Fruit fly (Drosophila melanogaster) whole organism, embryonic: ENCODE data around the gene CG7806.
A peak's percentile ranks its signal among the peaks of the same experiment; 100 is the strongest.

Experiments
- Ada2b ChIP-seq: fragments of 200-800 bp; sonication (Bioruptor generic); IDR thresholded peaks from 2 replicates; pipeline ENCODE4 v1.3.6; 2022; ENCODE audit warnings: missing biosample characterization, missing genetic modification characterization
- Awh ChIP-seq: fragments of 200-800 bp; sonication (Bioruptor generic); IDR thresholded peaks from 2 replicates; pipeline ENCODE4, ENCODE4 v1.3.6; 2022; ENCODE audit warnings: missing biosample characterization, missing genetic modification characterization
- CG10366 ChIP-seq: fragments of 200-800 bp; sonication (Bioruptor generic); IDR thresholded peaks from 2 replicates; pipeline ENCODE4 v1.3.6; 2022; ENCODE audit warnings: missing biosample characterization, missing genetic modification characterization
- CG10431 ChIP-seq: fragments of 200-800 bp; sonication (Bioruptor generic); optimal IDR thresholded peaks from 3 replicates; lab custom pipeline; 2018; ENCODE audit warnings: missing biosample characterization, mild to moderate bottlenecking, missing genetic modification characterization
- CG10565 ChIP-seq: fragments of 200-800 bp; sonication (Bioruptor generic); optimal IDR thresholded peaks from 3 replicates; lab custom pipeline; 2016; ENCODE audit warnings: missing biosample characterization, mild to moderate bottlenecking, missing genetic modification characterization
- CG10654 ChIP-seq: fragments of 200-800 bp; sonication (Bioruptor generic); optimal IDR thresholded peaks from 2 replicates; lab custom pipeline; 2016; ENCODE audit warnings: missing biosample characterization, missing genetic modification characterization
- CG11723 ChIP-seq: fragments of 200-800 bp; sonication (Bioruptor generic); optimal IDR thresholded peaks from 2 replicates; lab custom pipeline; 2017; ENCODE audit warnings: missing biosample characterization, mild to moderate bottlenecking, missing genetic modification characterization
- CG12219 ChIP-seq: fragments of 200-800 bp; sonication (Bioruptor generic); optimal IDR thresholded peaks from 3 replicates; lab custom pipeline; 2018; ENCODE audit warnings: missing biosample characterization, mild to moderate bottlenecking, missing genetic modification characterization
- CG13424 ChIP-seq: fragments of 200-800 bp; sonication (Bioruptor generic); optimal IDR thresholded peaks from 2 replicates; lab custom pipeline; 2019; ENCODE audit warnings: missing biosample characterization, mild to moderate bottlenecking, missing genetic modification characterization, moderate library complexity
- CG13775 ChIP-seq: fragments of 200-800 bp; sonication (Bioruptor generic); optimal IDR thresholded peaks from 3 replicates; lab custom pipeline; 2017; ENCODE audit warnings: missing biosample characterization, mild to moderate bottlenecking, missing genetic modification characterization
- CG15514 ChIP-seq: fragments of 200-800 bp; sonication (Bioruptor generic); optimal IDR thresholded peaks from 3 replicates; lab custom pipeline; 2017; ENCODE audit warnings: missing biosample characterization, missing genetic modification characterization, mild to moderate bottlenecking, moderate library complexity, missing genetic modification reagents
- CG15601 ChIP-seq: fragments of 200-800 bp; sonication (Bioruptor generic); optimal IDR thresholded peaks from 3 replicates; lab custom pipeline; 2019; ENCODE audit warnings: missing biosample characterization, mild to moderate bottlenecking, missing genetic modification characterization, moderate library complexity
- CG16815 ChIP-seq: fragments of 200-800 bp; sonication (Bioruptor generic); optimal IDR thresholded peaks from 3 replicates; lab custom pipeline; 2017; ENCODE audit warnings: missing biosample characterization, mild to moderate bottlenecking, missing genetic modification characterization
- CG17829 ChIP-seq: fragments of 200-800 bp; optimal IDR thresholded peaks from 2 replicates; lab custom pipeline; 2019; ENCODE audit warnings: missing biosample characterization, mild to moderate bottlenecking, missing genetic modification characterization, moderate library complexity
- CG1792 ChIP-seq: fragments of 200-800 bp; sonication (Bioruptor generic); optimal IDR thresholded peaks from 2 replicates; lab custom pipeline; 2016; ENCODE audit warnings: missing biosample characterization, missing genetic modification characterization
- CG18619 ChIP-seq: fragments of 200-800 bp; sonication (Bioruptor generic); optimal IDR thresholded peaks from 3 replicates; lab custom pipeline; 2017; ENCODE audit warnings: missing biosample characterization, mild to moderate bottlenecking, missing genetic modification characterization
- CG30020 ChIP-seq: fragments of 200-800 bp; optimal IDR thresholded peaks from 2 replicates; lab custom pipeline; 2019; ENCODE audit warnings: missing biosample characterization, mild to moderate bottlenecking, missing genetic modification characterization, moderate library complexity
- CG30403 ChIP-seq: fragments of 200-800 bp; sonication (Bioruptor generic); optimal IDR thresholded peaks from 3 replicates; lab custom pipeline; 2016; ENCODE audit warnings: missing biosample characterization, missing genetic modification characterization
- CG3726 ChIP-seq: fragments of 200-800 bp; sonication (Bioruptor generic); IDR thresholded peaks from 3 replicates; pipeline ENCODE4, ENCODE4 v1.3.6; 2022; ENCODE audit warnings: missing biosample characterization, missing genetic modification characterization
- CG4617 ChIP-seq: fragments of 200-800 bp; sonication (Bioruptor generic); optimal IDR thresholded peaks from 3 replicates; lab custom pipeline; 2016; ENCODE audit warnings: missing biosample characterization, missing genetic modification characterization, borderline replicate concordance
- CoRest ChIP-seq: fragments of 200-800 bp; sonication (Bioruptor generic); optimal IDR thresholded peaks from 3 replicates; lab custom pipeline; 2018; ENCODE audit warnings: missing biosample characterization, mild to moderate bottlenecking, missing genetic modification characterization, moderate library complexity
- ERR ChIP-seq: fragments of 200-800 bp; sonication (Bioruptor generic); optimal IDR thresholded peaks from 2 replicates; lab custom pipeline; 2016; ENCODE audit warnings: missing biosample characterization, missing genetic modification characterization
- HmgD ChIP-seq: fragments of 200-800 bp; sonication (Bioruptor generic); optimal IDR thresholded peaks from 3 replicates; lab custom pipeline; 2016; ENCODE audit warnings: missing biosample characterization, missing genetic modification characterization
- Hmx ChIP-seq: fragments of 200-800 bp; sonication (Bioruptor generic); optimal IDR thresholded peaks from 2 replicates; lab custom pipeline; 2016; ENCODE audit warnings: missing biosample characterization, missing genetic modification characterization
- Hr51 ChIP-seq, 2 experiments: fragments of 200-800 bp; sonication (Bioruptor generic); optimal IDR thresholded peaks; 2 replicates in 1 of 2; 3 replicates in 1 of 2; lab custom pipeline; 2016 to 2018; ENCODE audit warnings: missing biosample characterization in 2 of 2, missing genetic modification characterization in 2 of 2, mild to moderate bottlenecking in 1 of 2, moderate library complexity in 1 of 2
- MESR4 ChIP-seq: fragments of 200-800 bp; sonication (Bioruptor generic); optimal IDR thresholded peaks from 2 replicates; lab custom pipeline; 2018; ENCODE audit warnings: missing biosample characterization, mild to moderate bottlenecking, missing genetic modification characterization, moderate library complexity
- Mad ChIP-seq: fragments of 200-800 bp; sonication (Bioruptor generic); optimal IDR thresholded peaks from 2 replicates; lab custom pipeline; 2016; ENCODE audit warnings: missing biosample characterization, missing genetic modification characterization
- NC2β ChIP-seq: fragments of 200-800 bp; sonication (Bioruptor generic); optimal IDR thresholded peaks from 2 replicates; lab custom pipeline; 2016; ENCODE audit warnings: missing biosample characterization, missing genetic modification characterization
- Sox100B ChIP-seq: fragments of 200-800 bp; sonication (Bioruptor generic); optimal IDR thresholded peaks from 3 replicates; lab custom pipeline; 2018; ENCODE audit warnings: missing biosample characterization, mild to moderate bottlenecking, missing genetic modification characterization
- Sry-β ChIP-seq: fragments of 200-800 bp; sonication (Bioruptor generic); optimal IDR thresholded peaks from 2 replicates; lab custom pipeline; 2018; ENCODE audit warnings: missing biosample characterization, mild to moderate bottlenecking, missing genetic modification characterization, moderate library complexity
- Stat92E ChIP-seq, 3 experiments: fragments of >200 bp in 2 of 3; fragments of 200-800 bp in 1 of 3; sonication (Bioruptor generic) in 1 of 3; optimal IDR thresholded peaks; 2 replicates each; lab custom pipeline; 2017 to 2019; ENCODE audit warnings: missing biosample characterization in 3 of 3, missing genetic modification characterization in 3 of 3, mild to moderate bottlenecking in 1 of 3, moderate library complexity in 1 of 3
- Tbp ChIP-seq: fragments of >200 bp; optimal IDR thresholded peaks from 2 replicates; lab custom pipeline; 2018; ENCODE audit warnings: missing biosample characterization, missing genetic modification characterization
- Vsx1 ChIP-seq: fragments of 200-800 bp; sonication (Bioruptor generic); optimal IDR thresholded peaks from 2 replicates; lab custom pipeline; 2017; ENCODE audit warnings: missing biosample characterization, mild to moderate bottlenecking, missing genetic modification characterization, missing genetic modification reagents
- Xbp1 ChIP-seq: fragments of 200-800 bp; sonication (Bioruptor generic); optimal IDR thresholded peaks from 3 replicates; lab custom pipeline; 2016; ENCODE audit warnings: missing biosample characterization, mild to moderate bottlenecking, missing genetic modification characterization
- amos ChIP-seq: fragments of 200-800 bp; sonication (Bioruptor generic); IDR thresholded peaks from 2 replicates; pipeline ENCODE4 v1.3.6; 2022; ENCODE audit warnings: missing biosample characterization, missing genetic modification characterization; ENCODE audit not compliant: partially characterized antibody
- aop ChIP-seq: fragments of 200-800 bp; sonication (Bioruptor generic); IDR thresholded peaks from 2 replicates; pipeline ENCODE4 v1.3.6; 2022; ENCODE audit warnings: missing biosample characterization, missing genetic modification characterization
- dati ChIP-seq: fragments of 200-800 bp; sonication (Bioruptor generic); IDR thresholded peaks from 2 replicates; pipeline ENCODE4 v1.3.6; 2022; ENCODE audit warnings: missing biosample characterization, missing genetic modification characterization
- ftz-f1 ChIP-seq: fragments of 200-800 bp; sonication (Bioruptor generic); optimal IDR thresholded peaks from 2 replicates; lab custom pipeline; 2016; ENCODE audit warnings: missing biosample characterization, missing genetic modification characterization
- gcm2 ChIP-seq: fragments of 200-800 bp; sonication (Bioruptor generic); optimal IDR thresholded peaks from 2 replicates; lab custom pipeline; 2016; ENCODE audit warnings: missing biosample characterization, missing genetic modification characterization
- grn ChIP-seq: fragments of 200-800 bp; sonication (Bioruptor generic); optimal IDR thresholded peaks from 3 replicates; lab custom pipeline; 2017; ENCODE audit warnings: missing biosample characterization, missing genetic modification characterization
- her ChIP-seq: fragments of 200-800 bp; sonication (Bioruptor generic); optimal IDR thresholded peaks from 2 replicates; lab custom pipeline; 2016; ENCODE audit warnings: missing biosample characterization, missing genetic modification characterization
- jigr1 ChIP-seq: fragments of 200-800 bp; sonication (Bioruptor generic); IDR thresholded peaks from 3 replicates; pipeline ENCODE4 v1.3.6; 2022; ENCODE audit warnings: missing biosample characterization, missing genetic modification characterization
- lbe ChIP-seq: fragments of 200-800 bp; sonication (Bioruptor generic); optimal IDR thresholded peaks from 2 replicates; lab custom pipeline; 2016; ENCODE audit warnings: missing biosample characterization, mild to moderate bottlenecking, missing genetic modification characterization
- luna ChIP-seq: fragments of 200-800 bp; sonication (Bioruptor generic); optimal IDR thresholded peaks from 2 replicates; lab custom pipeline; 2016; ENCODE audit warnings: missing biosample characterization, missing genetic modification characterization
- pzg ChIP-seq: fragments of 200-800 bp; sonication (Bioruptor generic); optimal IDR thresholded peaks from 3 replicates; lab custom pipeline; 2018; ENCODE audit warnings: missing biosample characterization, mild to moderate bottlenecking, missing genetic modification characterization, moderate library complexity
- rib ChIP-seq: fragments of 200-800 bp; sonication (Bioruptor generic); IDR thresholded peaks from 2 replicates; pipeline ENCODE4 v1.3.6; 2022; ENCODE audit warnings: missing biosample characterization, missing genetic modification characterization
- sna ChIP-seq: fragments of 200-800 bp; sonication (Bioruptor generic); IDR thresholded peaks from 2 replicates; pipeline ENCODE4 v1.3.6; 2022; ENCODE audit warnings: missing biosample characterization, missing genetic modification characterization; ENCODE audit not compliant: partially characterized antibody
- toy ChIP-seq: fragments of 200-800 bp; sonication (Bioruptor generic); IDR thresholded peaks from 2 replicates; pipeline ENCODE4 v1.3.6; 2022; ENCODE audit warnings: missing biosample characterization, missing genetic modification characterization
- tup ChIP-seq: fragments of 200-800 bp; sonication (Bioruptor generic); optimal IDR thresholded peaks from 2 replicates; lab custom pipeline; 2016; ENCODE audit warnings: missing biosample characterization, mild to moderate bottlenecking, missing genetic modification characterization, moderate library complexity
- unpg ChIP-seq: fragments of 200-800 bp; sonication (Bioruptor generic); optimal IDR thresholded peaks from 3 replicates; lab custom pipeline; 2018; ENCODE audit warnings: missing biosample characterization, mild to moderate bottlenecking, missing genetic modification characterization, moderate library complexity
- yki ChIP-seq: fragments of >200 bp; optimal IDR thresholded peaks from 3 replicates; lab custom pipeline; 2018

The CG7806 gene

DNA sequence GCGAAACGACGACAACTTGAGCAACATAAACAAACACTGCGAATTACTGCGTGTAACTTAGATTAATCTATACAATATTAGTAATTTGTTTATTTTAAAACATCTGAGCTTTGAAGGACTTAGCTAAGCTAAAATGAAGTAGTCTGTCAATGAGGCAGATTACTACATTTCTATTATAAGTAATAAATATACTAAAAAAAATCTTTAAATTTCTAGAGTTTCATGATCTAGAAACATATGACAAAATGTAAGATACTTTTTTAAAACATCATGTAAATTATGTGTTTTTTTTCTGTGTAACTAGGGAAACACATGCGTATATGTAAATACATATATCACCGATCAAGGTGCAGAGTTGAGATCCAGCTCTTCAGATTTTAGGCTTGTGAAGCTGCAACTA, 45.1 kb upstream of the CG7806 start (continued):
- TF ChIP-seq Awh, result 0 out of 2 replicates have a peak, but pooled peaks have one; percentile 45
- no peak for TF ChIP-seq ERR (GFP tag; lab: Kevin White, UChicago)
- TF ChIP-seq Hmx, result no peak
- TF ChIP-seq MESR4 (GFP tag; lab: Kevin White, UChicago), result no peak
- TF ChIP-seq CG10431 (GFP tag; lab: Kevin White, UChicago), result no peak
- no peak for TF ChIP-seq gcm2 (GFP tag; lab: Kevin White, UChicago)
- TF ChIP-seq Hr51 (GFP tag; optimal IDR thresholded peaks at IDR 0.05; lab: Kevin White, UChicago), result peak in 1 of 2 experiments; percentile 92
- TF ChIP-seq Sox100B (GFP tag; lab: Kevin White, UChicago), result peak; percentile 77
- TF ChIP-seq amos (GFP tag; lab: Robert Waterston, UW), result no peak
- no peak for TF ChIP-seq aop
- TF ChIP-seq Sry-β (GFP tag; lab: Kevin White, UChicago), result no peak
- peak; percentile 85 for TF ChIP-seq CG13424 (tag; lab: Kevin White, UChicago)
- TF ChIP-seq CG12219, result peak; percentile 44
- TF ChIP-seq grn (GFP tag; lab: Kevin White, UChicago), result no peak
- peak; percentile 61 for TF ChIP-seq CG30403 (GFP tag; lab: Kevin White, UChicago)
- no peak for TF ChIP-seq her (GFP tag; lab: Kevin White, UChicago)
- TF ChIP-seq pzg (GFP tag; lab: Kevin White, UChicago), result no peak
- TF ChIP-seq CG15514 (GFP tag; lab: Kevin White, UChicago), result peak; percentile 31
- TF ChIP-seq CG18619 (GFP tag; lab: Kevin White, UChicago), result peak; percentile 13
- peak; percentile 47; the same call in 1 of the 2 replicates for TF ChIP-seq Ada2b (GFP tag; lab: Robert Waterston, UW)
- TF ChIP-seq tup (GFP tag; lab: Kevin White, UChicago), result no peak
- TF ChIP-seq Vsx1 (GFP tag; lab: Kevin White, UChicago), result peak; percentile 22
- no peak for TF ChIP-seq luna (GFP tag; lab: Kevin White, UChicago)
- no peak for TF ChIP-seq NC2β
- TF ChIP-seq CG16815 (GFP tag; lab: Kevin White, UChicago), result no peak
- TF ChIP-seq HmgD (GFP tag; lab: Kevin White, UChicago), result no peak
- no peak for TF ChIP-seq lbe (GFP tag; lab: Kevin White, UChicago)
- TF ChIP-seq CG10654 (GFP tag; lab: Kevin White, UChicago), result peak; percentile 40
- TF ChIP-seq CG30020, result no peak
- TF ChIP-seq CG13775 (GFP tag; lab: Kevin White, UChicago), result no peak
- no peak for TF ChIP-seq ftz-f1 (GFP tag; lab: Kevin White, UChicago)
- no peak for TF ChIP-seq jigr1 (GFP tag; lab: Robert Waterston, UW)
- no peak for TF ChIP-seq sna (GFP tag; lab: Robert Waterston, UW)
- TF ChIP-seq Tbp (GFP tag; lab: Kevin White, UChicago), result no peak
- TF ChIP-seq CG11723 (GFP tag; lab: Kevin White, UChicago), result peak; percentile 33
- no peak for TF ChIP-seq rib (GFP tag; lab: Robert Waterston, UW)
- TF ChIP-seq unpg, result peak; percentile 62
- no peak for TF ChIP-seq CG4617 (GFP tag; lab: Kevin White, UChicago)
- no peak for TF ChIP-seq Stat92E (GFP tag; optimal IDR thresholded peaks at IDR 0.05; lab: Kevin White, UChicago)
- no peak for TF ChIP-seq CG3726 (GFP tag; lab: Robert Waterston, UW)
- no peak for TF ChIP-seq yki (lab: Kevin White, UChicago)
- TF ChIP-seq Xbp1 (GFP tag; lab: Kevin White, UChicago), result peak; percentile 64
- TF ChIP-seq CoRest (tag; lab: Kevin White, UChicago), result peak; percentile 72
- peak; percentile 38 for TF ChIP-seq CG10366 (GFP tag; lab: Robert Waterston, UW)
- no peak for TF ChIP-seq toy
- TF ChIP-seq CG15601 (tag; lab: Kevin White, UChicago), result peak; percentile 35
- TF ChIP-seq CG10565, result no peak
- TF ChIP-seq Mad (GFP tag; lab: Kevin White, UChicago), result no peak
- no peak for TF ChIP-seq dati (GFP tag; lab: Robert Waterston, UW)
- peak; percentile 47 for TF ChIP-seq CG17829 (tag; lab: Kevin White, UChicago)
- no peak for TF ChIP-seq CG1792 (GFP tag; lab: Kevin White, UChicago)
